Fruit fly (Drosophila melanogaster) whole organism, embryonic: Measurements from ENCODE around the gene Hand.
A peak's percentile ranks its signal among the peaks of the same experiment; 100 is the strongest.

Source experiments
- Atf-2 ChIP-seq: fragments of 200-800 bp; sonication (Bioruptor generic); optimal IDR thresholded peaks from 2 replicates; lab custom pipeline; 2016; ENCODE audit warnings: missing biosample characterization, missing genetic modification characterization
- Atf6 ChIP-seq: fragments of 200-800 bp; sonication (Bioruptor generic); IDR thresholded peaks from 2 replicates; pipeline ENCODE4 v1.3.6; 2022; ENCODE audit warnings: missing biosample characterization, missing genetic modification characterization
- Blimp-1 ChIP-seq: fragments of 200-800 bp; sonication (Bioruptor generic); optimal IDR thresholded peaks from 3 replicates; lab custom pipeline; 2018; ENCODE audit warnings: missing biosample characterization, missing genetic modification characterization, mild to moderate bottlenecking, moderate library complexity, missing genetic modification reagents
- CG10147 ChIP-seq: fragments of 200-800 bp; sonication (Bioruptor generic); optimal IDR thresholded peaks from 2 replicates; lab custom pipeline; 2019; ENCODE audit warnings: missing biosample characterization, mild to moderate bottlenecking, missing genetic modification characterization, moderate library complexity
- CG10321 ChIP-seq: fragments of 200-800 bp; sonication (Bioruptor generic); IDR thresholded peaks from 2 replicates; pipeline ENCODE4 v1.3.6; 2022; ENCODE audit warnings: missing biosample characterization, missing genetic modification characterization
- CG10959 ChIP-seq: fragments of 200-800 bp; sonication (Bioruptor generic); IDR thresholded peaks from 2 replicates; pipeline ENCODE4 v1.3.6; 2022; ENCODE audit warnings: missing biosample characterization, missing genetic modification characterization
- CG11456 ChIP-seq: fragments of 200-800 bp; sonication (Bioruptor generic); IDR thresholded peaks from 3 replicates; pipeline ENCODE4 v1.3.6; 2022; ENCODE audit warnings: missing biosample characterization, missing genetic modification characterization
- CG1233 ChIP-seq: fragments of 200-800 bp; sonication (Bioruptor generic); optimal IDR thresholded peaks from 4 replicates; lab custom pipeline; 2018; ENCODE audit warnings: missing biosample characterization, mild to moderate bottlenecking, missing genetic modification characterization
- CG13296 ChIP-seq: fragments of 200-800 bp; sonication (Bioruptor generic); optimal IDR thresholded peaks from 3 replicates; lab custom pipeline; 2018; ENCODE audit warnings: missing biosample characterization, mild to moderate bottlenecking, missing genetic modification characterization
- CG13624 ChIP-seq: fragments of 200-800 bp; sonication (Bioruptor generic); optimal IDR thresholded peaks from 2 replicates; lab custom pipeline; 2016; ENCODE audit warnings: missing biosample characterization, missing genetic modification characterization
- CG14667 ChIP-seq: fragments of 200-800 bp; sonication (Bioruptor generic); IDR thresholded peaks from 2 replicates; pipeline ENCODE4 v1.3.6; 2022; ENCODE audit warnings: missing biosample characterization, missing genetic modification characterization
- CG1529 ChIP-seq: fragments of 200-800 bp; sonication (Bioruptor generic); optimal IDR thresholded peaks from 3 replicates; lab custom pipeline; 2018; ENCODE audit warnings: missing biosample characterization, missing genetic modification characterization
- CG17328 ChIP-seq: fragments of 200-800 bp; sonication (Bioruptor generic); IDR thresholded peaks from 2 replicates; pipeline ENCODE4 v1.3.6; 2022; ENCODE audit warnings: missing biosample characterization, missing genetic modification characterization
- CG17802 ChIP-seq: fragments of 200-800 bp; sonication (Bioruptor generic); optimal IDR thresholded peaks from 2 replicates; lab custom pipeline; 2018; ENCODE audit warnings: missing biosample characterization, mild to moderate bottlenecking, missing genetic modification characterization, moderate library complexity
- CG1792 ChIP-seq: fragments of 200-800 bp; sonication (Bioruptor generic); optimal IDR thresholded peaks from 2 replicates; lab custom pipeline; 2016; ENCODE audit warnings: missing biosample characterization, missing genetic modification characterization
- CG18476 ChIP-seq: fragments of 200-800 bp; sonication (Bioruptor generic); optimal IDR thresholded peaks from 2 replicates; lab custom pipeline; 2016; ENCODE audit warnings: missing biosample characterization, mild to moderate bottlenecking, missing genetic modification characterization
- CG31224 ChIP-seq: fragments of 200-800 bp; sonication (Bioruptor generic); IDR thresholded peaks from 2 replicates; pipeline ENCODE4 v1.3.6; 2022; ENCODE audit warnings: missing biosample characterization, missing genetic modification characterization
- CG31388 ChIP-seq: fragments of 200-800 bp; sonication (Bioruptor generic); optimal IDR thresholded peaks from 2 replicates; lab custom pipeline; 2016; ENCODE audit warnings: missing biosample characterization, missing genetic modification characterization
- CG42726 ChIP-seq: fragments of 200-800 bp; sonication (Bioruptor generic); IDR thresholded peaks from 2 replicates; pipeline ENCODE4 v1.3.6; 2022; ENCODE audit warnings: missing biosample characterization, missing genetic modification characterization; ENCODE audit not compliant: partially characterized antibody
- CG7786 ChIP-seq: fragments of 200-800 bp; sonication (Bioruptor generic); optimal IDR thresholded peaks from 2 replicates; lab custom pipeline; 2016; ENCODE audit warnings: missing biosample characterization, missing genetic modification characterization
- CG8089 ChIP-seq: fragments of 200-800 bp; sonication (Bioruptor generic); optimal IDR thresholded peaks from 3 replicates; lab custom pipeline; 2016; ENCODE audit warnings: missing biosample characterization, missing genetic modification characterization
- CG8290 ChIP-seq, 3 experiments: fragments of 200-800 bp; sonication (Bioruptor generic); optimal IDR thresholded peaks; 2 replicates each; lab custom pipeline; 2016 to 2019; ENCODE audit warnings: missing biosample characterization in 3 of 3, missing genetic modification characterization in 3 of 3, mild to moderate bottlenecking in 2 of 3, moderate library complexity in 1 of 3
- CG8944 ChIP-seq: fragments of 200-800 bp; sonication (Bioruptor generic); optimal IDR thresholded peaks from 3 replicates; lab custom pipeline; 2016; ENCODE audit warnings: missing biosample characterization, missing genetic modification characterization
- D ChIP-seq, 2 experiments: fragments of 200-800 bp in 1 of 2; fragments of >200 bp in 1 of 2; sonication (Bioruptor generic) in 1 of 2; optimal IDR thresholded peaks; 2 replicates in 1 of 2; 3 replicates in 1 of 2; lab custom pipeline; 2017; ENCODE audit warnings: mild to moderate bottlenecking in 1 of 2, missing biosample characterization in 1 of 2, missing genetic modification characterization in 1 of 2, missing genetic modification reagents in 1 of 2
- D19B ChIP-seq: fragments of 200-800 bp; sonication (Bioruptor generic); optimal IDR thresholded peaks from 2 replicates; lab custom pipeline; 2017; ENCODE audit warnings: missing biosample characterization, mild to moderate bottlenecking, missing genetic modification characterization
- Deaf1 ChIP-seq: fragments of 200-800 bp; optimal IDR thresholded peaks from 3 replicates; lab custom pipeline; 2019; ENCODE audit warnings: missing biosample characterization, mild to moderate bottlenecking, missing genetic modification characterization, moderate library complexity
- Dref ChIP-seq: fragments of 200-800 bp; sonication (Bioruptor generic); IDR thresholded peaks from 2 replicates; pipeline ENCODE4 v1.3.6; 2022; ENCODE audit warnings: missing biosample characterization, missing genetic modification characterization
- ERR ChIP-seq: fragments of 200-800 bp; sonication (Bioruptor generic); optimal IDR thresholded peaks from 2 replicates; lab custom pipeline; 2016; ENCODE audit warnings: missing biosample characterization, missing genetic modification characterization
- Hr3 ChIP-seq: fragments of 200-800 bp; sonication (Bioruptor generic); optimal IDR thresholded peaks from 3 replicates; lab custom pipeline; 2016; ENCODE audit warnings: missing biosample characterization, missing genetic modification characterization
- Hr78 ChIP-seq, 2 experiments: fragments of 200-800 bp in 1 of 2; fragments of >200 bp in 1 of 2; sonication (Bioruptor generic) in 1 of 2; optimal IDR thresholded peaks; 2 replicates each; lab custom pipeline; 2017 to 2019; ENCODE audit warnings: missing biosample characterization in 2 of 2, missing genetic modification characterization in 2 of 2, mild to moderate bottlenecking in 1 of 2, moderate library complexity in 1 of 2
- MTF-1 ChIP-seq: fragments of 200-800 bp; sonication (Bioruptor generic); optimal IDR thresholded peaks from 2 replicates; lab custom pipeline; 2018; ENCODE audit warnings: missing biosample characterization, mild to moderate bottlenecking, missing genetic modification characterization, borderline replicate concordance
- NK7.1 ChIP-seq: fragments of 200-800 bp; sonication (Bioruptor generic); optimal IDR thresholded peaks from 3 replicates; lab custom pipeline; 2016; ENCODE audit warnings: missing biosample characterization, missing genetic modification characterization
- Sry-δ ChIP-seq: fragments of 200-800 bp; sonication (Bioruptor generic); optimal IDR thresholded peaks from 2 replicates; lab custom pipeline; 2016; ENCODE audit warnings: missing biosample characterization, missing genetic modification characterization
- cg ChIP-seq: fragments of 200-800 bp; sonication (Bioruptor generic); optimal IDR thresholded peaks from 3 replicates; lab custom pipeline; 2019; ENCODE audit warnings: missing biosample characterization, mild to moderate bottlenecking, missing genetic modification characterization, moderate library complexity
- her ChIP-seq: fragments of 200-800 bp; sonication (Bioruptor generic); optimal IDR thresholded peaks from 2 replicates; lab custom pipeline; 2016; ENCODE audit warnings: missing biosample characterization, missing genetic modification characterization
- inv ChIP-seq: fragments of 200-800 bp; sonication (Bioruptor generic); IDR thresholded peaks from 2 replicates; pipeline ENCODE4 v1.3.6; 2022; ENCODE audit warnings: missing biosample characterization, missing genetic modification characterization; ENCODE audit not compliant: partially characterized antibody
- jing ChIP-seq: fragments of 200-800 bp; sonication (Bioruptor generic); optimal IDR thresholded peaks from 2 replicates; lab custom pipeline; 2018; ENCODE audit warnings: missing biosample characterization, mild to moderate bottlenecking, missing genetic modification characterization
- kni ChIP-seq: fragments of 200-800 bp; sonication (Bioruptor generic); optimal IDR thresholded peaks from 3 replicates; lab custom pipeline; 2017; ENCODE audit warnings: mild to moderate bottlenecking, missing biosample characterization, missing genetic modification reagents, missing genetic modification characterization
- maf-S ChIP-seq: fragments of 200-800 bp; sonication (Bioruptor generic); optimal IDR thresholded peaks from 2 replicates; lab custom pipeline; 2016; ENCODE audit warnings: missing biosample characterization, missing genetic modification characterization
- nerfin-2 ChIP-seq: fragments of 200-800 bp; sonication (Bioruptor generic); IDR thresholded peaks from 2 replicates; pipeline ENCODE4 v1.3.6; 2022; ENCODE audit warnings: missing biosample characterization, missing genetic modification characterization; ENCODE audit not compliant: partially characterized antibody
- org-1 ChIP-seq: fragments of 200-800 bp; sonication (Bioruptor generic); optimal IDR thresholded peaks from 2 replicates; lab custom pipeline; 2017; ENCODE audit warnings: missing biosample characterization, missing genetic modification characterization
- pb ChIP-seq: fragments of 200-800 bp; sonication (Bioruptor generic); optimal IDR thresholded peaks from 3 replicates; lab custom pipeline; 2016; ENCODE audit warnings: missing biosample characterization, missing genetic modification characterization
- pnt ChIP-seq: fragments of 200-800 bp; sonication (Bioruptor generic); optimal IDR thresholded peaks from 3 replicates; lab custom pipeline; 2016; ENCODE audit warnings: missing biosample characterization, missing genetic modification characterization
- row ChIP-seq: fragments of 200-800 bp; sonication (Bioruptor generic); IDR thresholded peaks from 3 replicates; pipeline ENCODE4 v1.3.6; 2022; ENCODE audit warnings: missing biosample characterization, missing genetic modification characterization
- salm ChIP-seq: fragments of 200-800 bp; sonication (Bioruptor generic); optimal IDR thresholded peaks from 2 replicates; lab custom pipeline; 2018; ENCODE audit warnings: missing biosample characterization, mild to moderate bottlenecking, missing genetic modification characterization
- sens-2 ChIP-seq: fragments of 200-800 bp; sonication (Bioruptor generic); IDR thresholded peaks from 2 replicates; pipeline ENCODE4 v1.3.6; 2022; ENCODE audit warnings: missing biosample characterization, missing genetic modification characterization
- stwl ChIP-seq: fragments of 200-800 bp; sonication (Bioruptor generic); optimal IDR thresholded peaks from 3 replicates; lab custom pipeline; 2018; ENCODE audit warnings: missing biosample characterization, mild to moderate bottlenecking, missing genetic modification characterization, moderate library complexity
- unc-4 ChIP-seq: fragments of 200-800 bp; sonication (Bioruptor generic); IDR thresholded peaks from 2 replicates; pipeline ENCODE4 v1.3.6; 2022; ENCODE audit warnings: missing biosample characterization, missing genetic modification characterization; ENCODE audit not compliant: partially characterized antibody
- vvl ChIP-seq: fragments of 200-800 bp; sonication (Bioruptor generic); IDR thresholded peaks from 2 replicates; pipeline ENCODE4 v1.3.6; 2022; ENCODE audit warnings: missing biosample characterization, missing genetic modification characterization
- z ChIP-seq: fragments of 200-800 bp; sonication (Bioruptor generic); IDR thresholded peaks from 3 replicates; pipeline ENCODE4 v1.3.6; 2022; ENCODE audit warnings: missing biosample characterization, missing genetic modification characterization

Hand gene

dm6 chr2L:10341405-10341804 lies 46.2 kb upstream of the Hand start, which contains the start of gene CG31715 (continued):
- TF ChIP-seq kni (GFP tag; lab: Kevin White, UChicago) (no peak), CG8944 (GFP tag; lab: Kevin White, UChicago) (no peak), nerfin-2 (GFP tag; lab: Robert Waterston, UW) (no peak), CG17328 (GFP tag; lab: Robert Waterston, UW) (no peak), CG11456 (no peak), NK7.1 (GFP tag; lab: Kevin White, UChicago) (no peak), Deaf1 (tag; lab: Kevin White, UChicago) (no peak), stwl (tag; lab: Kevin White, UChicago) (peak; percentile 56), D (optimal IDR thresholded peaks at IDR 0.05; lab: Kevin White, UChicago) (no peak), D (GFP tag; optimal IDR thresholded peaks at IDR 0.05; lab: Kevin White, UChicago) (no peak), CG42726 (GFP tag; lab: Robert Waterston, UW) (no peak), inv (peak; percentile 29; the same call in 1 of the 2 replicates), CG10321 (GFP tag; lab: Robert Waterston, UW) (no peak), CG8290 (GFP tag; optimal IDR thresholded peaks at IDR 0.05; lab: Kevin White, UChicago) (peak; percentile 19), CG8290 (tag; optimal IDR thresholded peaks at IDR 0.05; lab: Kevin White, UChicago) (peak in 1 of 2 experiments; percentile 40), pnt (GFP tag; lab: Kevin White, UChicago) (no peak), her (no peak), CG18476 (no peak), CG7786 (GFP tag; lab: Kevin White, UChicago) (no peak), pb (GFP tag; lab: Kevin White, UChicago) (no peak), ERR (no peak), CG31224 (GFP tag; lab: Robert Waterston, UW) (no peak), CG31388 (GFP tag; lab: Kevin White, UChicago) (no peak), CG1529 (GFP tag; lab: Kevin White, UChicago) (no peak), z (GFP tag; lab: Robert Waterston, UW) (no peak), row (GFP tag; lab: Robert Waterston, UW) (peak; percentile 81), Atf-2 (no peak), salm (tag; lab: Kevin White, UChicago) (no peak), Hr78 (GFP tag; optimal IDR thresholded peaks at IDR 0.05; lab: Kevin White, UChicago) (no peak), CG10147 (GFP tag; lab: Kevin White, UChicago) (no peak), CG10959 (no peak), sens-2 (GFP tag; lab: Robert Waterston, UW) (no peak), CG8089 (GFP tag; lab: Kevin White, UChicago) (no peak), D19B (GFP tag; lab: Kevin White, UChicago) (no peak), Dref (GFP tag; lab: Robert Waterston, UW) (peak; percentile 57), Blimp-1 (GFP tag; lab: Kevin White, UChicago) (no peak), Hr3 (GFP tag; lab: Kevin White, UChicago) (peak; percentile 37), CG14667 (GFP tag; lab: Robert Waterston, UW) (no peak), CG17802 (tag; lab: Kevin White, UChicago) (no peak), cg (GFP tag; lab: Kevin White, UChicago) (no peak), CG13296 (GFP tag; lab: Kevin White, UChicago) (no peak), Atf6 (0 out of 2 replicates have a peak, but pooled peaks have one; percentile 19), org-1 (GFP tag; lab: Kevin White, UChicago) (no peak), vvl (peak; percentile 48; the same call in 1 of the 2 replicates), unc-4 (GFP tag; lab: Robert Waterston, UW) (peak; percentile 45; the same call in 1 of the 2 replicates), CG13624 (GFP tag; lab: Kevin White, UChicago) (no peak), maf-S (no peak), Sry-δ (GFP tag; lab: Kevin White, UChicago) (peak; percentile 73), jing (GFP tag; lab: Kevin White, UChicago) (no peak), MTF-1 (GFP tag; lab: Kevin White, UChicago) (no peak), CG1233 (GFP tag; lab: Kevin White, UChicago) (no peak), CG1792 (no peak)
